Fruit fly (Drosophila melanogaster) Kc167 (cell line): ENCODE data around the gene ich.

ENCODE experiments used
- Myc ChIP-seq: fragments of >200 bp; optimal IDR thresholded peaks from 2 replicates; lab custom pipeline; 2017; ENCODE audit warnings: missing external identifiers
- h ChIP-seq: fragments of >200 bp; optimal IDR thresholded peaks from 3 replicates; lab custom pipeline; 2018; ENCODE audit warnings: missing external identifiers
- insv ChIP-seq: fragments of >200 bp; optimal IDR thresholded peaks from 3 replicates; lab custom pipeline; 2018; ENCODE audit warnings: missing external identifiers
- psq ChIP-seq: fragments of >200 bp; optimal IDR thresholded peaks from 2 replicates; lab custom pipeline; 2017; ENCODE audit warnings: missing external identifiers
- ttk ChIP-seq: sonication (Bioruptor generic); optimal IDR thresholded peaks from 2 replicates; lab custom pipeline; 2017; ENCODE audit warnings: missing external identifiers

dm6 chr3R:9010695-9011094 lies 47.9 kb upstream of the ich start:
- TF ChIP-seq insv, result no peak
- no peak for TF ChIP-seq Myc (lab: Kevin White, UChicago)
- no peak for TF ChIP-seq psq (lab: Kevin White, UChicago)
- no peak for TF ChIP-seq ttk (lab: Kevin White, UChicago)
- TF ChIP-seq h (lab: Kevin White, UChicago), result no peak
